Fruit fly (Drosophila melanogaster) whole organism, wandering third instar larva: Measurements from ENCODE around the gene CG3123.

Experiments used
- Abd-B ChIP-seq: fragments of >200 bp; optimal IDR thresholded peaks from 2 replicates; lab custom pipeline; 2017; ENCODE audit warnings: missing biosample characterization, missing genetic modification characterization
- CG32264 ChIP-seq: fragments of 200-800 bp; sonication (Bioruptor generic); optimal IDR thresholded peaks from 2 replicates; lab custom pipeline; 2016; ENCODE audit warnings: missing biosample characterization, missing genetic modification characterization
- Hr78 ChIP-seq: fragments of >200 bp; optimal IDR thresholded peaks from 2 replicates; lab custom pipeline; 2017; ENCODE audit warnings: missing biosample characterization, missing genetic modification characterization
- Rel ChIP-seq, 2 experiments: fragments of 200-800 bp; sonication (Bioruptor generic) in 1 of 2; optimal IDR thresholded peaks; 2 replicates in 1 of 2; 3 replicates in 1 of 2; lab custom pipeline; 2016 to 2019; ENCODE audit warnings: mild to moderate bottlenecking in 2 of 2, missing biosample characterization in 2 of 2, missing genetic modification characterization in 2 of 2, moderate library complexity in 1 of 2
- Vsx2 ChIP-seq: fragments of 200-300, 225-300 bp; sonication (Bioruptor generic); optimal IDR thresholded peaks from 2 replicates; lab custom pipeline; 2018; ENCODE audit warnings: missing biosample characterization, missing genetic modification characterization; ENCODE audit not compliant: partially characterized antibody
- dsf ChIP-seq: sonication (Bioruptor generic); optimal IDR thresholded peaks from 2 replicates; lab custom pipeline; 2016; ENCODE audit warnings: missing biosample characterization, missing genetic modification characterization, borderline replicate concordance
- foxo ChIP-seq, 2 experiments: fragments of 200-800 bp; sonication (Bioruptor generic); optimal IDR thresholded peaks; 2 replicates in 1 of 2; 3 replicates in 1 of 2; lab custom pipeline; 2016 to 2017; ENCODE audit warnings: missing biosample characterization in 2 of 2, missing genetic modification characterization in 2 of 2
- h ChIP-seq: fragments of 200-800 bp; sonication (Bioruptor generic); optimal IDR thresholded peaks from 3 replicates; lab custom pipeline; 2016; ENCODE audit warnings: missing biosample characterization, mild to moderate bottlenecking, missing genetic modification characterization
- psq ChIP-seq: fragments of 200-800 bp; sonication (Bioruptor generic); optimal IDR thresholded peaks from 3 replicates; lab custom pipeline; 2017; ENCODE audit warnings: missing biosample characterization, mild to moderate bottlenecking, missing genetic modification characterization, moderate library complexity
- sage ChIP-seq: fragments of 200-800 bp; sonication (Bioruptor generic); optimal IDR thresholded peaks from 2 replicates; lab custom pipeline; 2016; ENCODE audit warnings: missing biosample characterization, mild to moderate bottlenecking, missing genetic modification characterization
- sv ChIP-seq: fragments of 200-800 bp; sonication (Bioruptor generic); optimal IDR thresholded peaks from 3 replicates; lab custom pipeline; 2016; ENCODE audit warnings: missing biosample characterization, missing genetic modification characterization
- usp ChIP-seq: fragments of >200 bp; optimal IDR thresholded peaks from 2 replicates; lab custom pipeline; 2017; ENCODE audit warnings: missing biosample characterization, missing genetic modification characterization
- woc ChIP-seq: sonication (Bioruptor generic); optimal IDR thresholded peaks from 2 replicates; lab custom pipeline; 2016; ENCODE audit warnings: missing biosample characterization, mild to moderate bottlenecking, missing genetic modification characterization

- no peak for TF ChIP-seq Vsx2 (GFP tag; lab: Kevin White, UChicago)
- TF ChIP-seq usp = no peak
- TF ChIP-seq Rel (GFP tag; optimal IDR thresholded peaks at IDR 0.05; lab: Kevin White, UChicago) = no peak
- no peak for TF ChIP-seq Rel (tag; optimal IDR thresholded peaks at IDR 0.05; lab: Kevin White, UChicago)
- no peak for TF ChIP-seq h
- TF ChIP-seq dsf (GFP tag; lab: Kevin White, UChicago) = no peak
- no peak for TF ChIP-seq sv (GFP tag; lab: Kevin White, UChicago)
- no peak for TF ChIP-seq foxo (GFP tag; optimal IDR thresholded peaks at IDR 0.05; lab: Kevin White, UChicago)
- TF ChIP-seq sage (GFP tag; lab: Kevin White, UChicago) = no peak
- no peak for TF ChIP-seq psq (GFP tag; lab: Kevin White, UChicago)
- TF ChIP-seq Abd-B (GFP tag; lab: Kevin White, UChicago) = no peak
- TF ChIP-seq CG32264 (GFP tag; lab: Kevin White, UChicago) = no peak
- no peak for TF ChIP-seq woc (GFP tag; lab: Kevin White, UChicago)
- no peak for TF ChIP-seq Hr78 (GFP tag; lab: Kevin White, UChicago)
Measured at dm6 chr2L:2807597-2807996, 17.7 kb downstream of the CG3123 start.
